Fruit fly (Drosophila melanogaster): ENCODE data around the gene Sec13.

Gene Sec13

dm6 chr3R:23315221-23315620 lies 40.9 kb upstream of the Sec13 start:
- no peak for TF ChIP-seq Crg-1 (GFP tag; optimal IDR thresholded peaks at IDR 0.05)
- peak; percentile 79 for TF ChIP-seq cic (GFP tag; optimal IDR thresholded peaks at IDR 0.05)

dm6 chr3R:23315630-23316029 lies 40.4 kb upstream of the Sec13 start:
- TF ChIP-seq CG11617 (GFP tag; optimal IDR thresholded peaks at IDR 0.05) (no peak), cic (GFP tag; optimal IDR thresholded peaks at IDR 0.05) (no peak), bab1 (GFP tag; optimal IDR thresholded peaks at IDR 0.05) (no peak), ovo (GFP tag; optimal IDR thresholded peaks at IDR 0.05) (no peak), Hr96 (GFP tag; optimal IDR thresholded peaks at IDR 0.05) (no peak), CG14711 (tag; optimal IDR thresholded peaks at IDR 0.05) (no peak), cnc (optimal IDR thresholded peaks at IDR 0.05) (no peak), Mnt (GFP tag; optimal IDR thresholded peaks at IDR 0.05) (no peak), tj (GFP tag; optimal IDR thresholded peaks at IDR 0.05) (no peak), toe (GFP tag; optimal IDR thresholded peaks at IDR 0.05) (no peak), CG7101 (tag; optimal IDR thresholded peaks at IDR 0.05) (no peak), CG7045 (GFP tag; optimal IDR thresholded peaks at IDR 0.05) (no peak), pad (GFP tag; optimal IDR thresholded peaks at IDR 0.05) (no peak)

dm6 chr3R:23316867-23317266 lies 39.2 kb upstream of the Sec13 start:
- peak; percentile 92 for TF ChIP-seq cic (GFP tag; optimal IDR thresholded peaks at IDR 0.05)
- no peak for TF ChIP-seq Crg-1 (GFP tag; optimal IDR thresholded peaks at IDR 0.05)
- no peak for TF ChIP-seq CG33017 (tag; optimal IDR thresholded peaks at IDR 0.05)
- no peak for TF ChIP-seq toe (GFP tag; optimal IDR thresholded peaks at IDR 0.05)

dm6 chr3R:23318928-23319327 lies 37.1 kb upstream of the Sec13 start:
- TF ChIP-seq cic (GFP tag; optimal IDR thresholded peaks at IDR 0.05) (no peak), tj (GFP tag; optimal IDR thresholded peaks at IDR 0.05) (peak; percentile 14), Clk (GFP tag; optimal IDR thresholded peaks at IDR 0.05) (no peak), bab1 (GFP tag; optimal IDR thresholded peaks at IDR 0.05) (no peak)

- no peak for TF ChIP-seq CG11617 (GFP tag; optimal IDR thresholded peaks at IDR 0.05)
- TF ChIP-seq kay (GFP tag; ENCODE audit: borderline replicate concordance), result peak; percentile 8
- no peak for TF ChIP-seq CG33017 (tag; optimal IDR thresholded peaks at IDR 0.05)
Observed at dm6 chr3R:23320251-23320650, 35.8 kb upstream of the Sec13 start.

dm6 chr3R:23323639-23324350 lies 32.3 kb upstream of the Sec13 start:
- TF ChIP-seq bab1 (GFP tag; optimal IDR thresholded peaks at IDR 0.05) (no peak), CG12768 (GFP tag; optimal IDR thresholded peaks at IDR 0.05) (no peak)

- TF ChIP-seq CG33017 (tag; optimal IDR thresholded peaks at IDR 0.05) (no peak), bab1 (GFP tag; optimal IDR thresholded peaks at IDR 0.05) (no peak), pad (GFP tag; optimal IDR thresholded peaks at IDR 0.05) (no peak), kay (GFP tag; ENCODE audit: borderline replicate concordance) (no peak), Clk (GFP tag; optimal IDR thresholded peaks at IDR 0.05) (no peak), ovo (GFP tag; optimal IDR thresholded peaks at IDR 0.05) (no peak)
Observed at dm6 chr3R:23325710-23326109, 30.4 kb upstream of the Sec13 start.

dm6 chr3R:23326292-23326691 lies 29.8 kb upstream of the Sec13 start:
- TF ChIP-seq CG1620 (GFP tag; optimal IDR thresholded peaks at IDR 0.05), result no peak
- TF ChIP-seq CG33017 (tag; optimal IDR thresholded peaks at IDR 0.05), result peak; percentile 26
- TF ChIP-seq CG7045 (GFP tag; optimal IDR thresholded peaks at IDR 0.05), result no peak
- TF ChIP-seq pad (GFP tag; optimal IDR thresholded peaks at IDR 0.05), result no peak
- peak; percentile 6 for TF ChIP-seq Clk (GFP tag; optimal IDR thresholded peaks at IDR 0.05)
- no peak for TF ChIP-seq ovo (GFP tag; optimal IDR thresholded peaks at IDR 0.05)
- TF ChIP-seq CG12768 (GFP tag; optimal IDR thresholded peaks at IDR 0.05), result peak; percentile 17
- TF ChIP-seq CG7101 (tag; optimal IDR thresholded peaks at IDR 0.05), result peak; percentile 36

dm6 chr3R:23327707-23328106 lies 28.4 kb upstream of the Sec13 start:
- no peak for TF ChIP-seq tj (GFP tag; optimal IDR thresholded peaks at IDR 0.05)

Measured in whole organism, adult.